Worm (Caenorhabditis elegans): Measurements from ENCODE around the gene T28C12.2.

Gene T28C12.2

DNA sequence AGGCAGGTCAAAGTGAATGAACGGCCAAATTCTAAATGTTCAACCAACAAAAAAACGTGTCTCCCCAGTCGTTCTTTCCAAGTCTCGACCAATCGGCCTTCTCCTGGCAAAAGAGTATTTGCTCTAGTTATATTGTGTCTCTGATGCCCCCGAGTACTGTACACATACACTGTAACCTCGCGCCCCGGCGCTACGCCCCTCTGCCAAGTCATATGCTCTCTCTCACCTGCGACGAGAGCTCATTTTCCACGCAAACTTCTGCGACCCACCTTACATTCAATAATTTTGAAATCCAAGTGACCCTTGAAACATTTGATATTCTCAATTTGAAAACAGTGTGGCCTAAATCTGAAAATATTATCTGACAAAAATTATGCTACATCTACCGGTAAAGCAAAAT lies 28.2 kb downstream of the T28C12.2 start:
- TF ChIP-seq M03D4.4 (tag; optimal IDR thresholded peaks at IDR 0.05) (no peak), sptf-1 (tag; optimal IDR thresholded peaks at IDR 0.05) (no peak), ceh-39 (tag; optimal IDR thresholded peaks at IDR 0.05) (no peak), drap-1 (GFP tag; optimal IDR thresholded peaks at IDR 0.05) (no peak), lin-32 (GFP tag; optimal IDR thresholded peaks at IDR 0.05) (no peak), elt-3 (tag; optimal IDR thresholded peaks at IDR 0.05) (no peak), snpc-4 (tag; optimal IDR thresholded peaks at IDR 0.05) (no peak), nhr-28 (tag; optimal IDR thresholded peaks at IDR 0.05) (no peak)

DNA sequence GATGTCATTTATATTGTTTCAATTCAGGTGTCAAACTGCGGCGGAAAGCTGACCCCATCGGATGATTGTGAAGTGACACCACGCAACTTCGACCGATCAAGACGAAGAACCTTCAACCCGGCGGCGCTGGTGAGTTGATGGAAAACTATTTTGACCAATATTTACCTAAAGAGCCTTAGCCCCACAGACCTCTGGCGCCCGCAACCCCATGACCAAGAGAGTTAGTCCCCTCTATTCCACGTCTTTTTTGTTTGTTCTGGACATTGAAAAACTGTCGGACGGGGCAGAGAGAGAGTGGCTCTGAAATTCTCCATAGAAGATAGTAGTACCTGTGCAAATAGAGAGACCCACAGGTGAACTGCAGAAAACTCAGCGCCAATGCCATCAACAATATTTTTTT lies 29.7 kb downstream of the T28C12.2 start:
- no peak for TF ChIP-seq blmp-1 (tag; optimal IDR thresholded peaks at IDR 0.05)
- no peak for TF ChIP-seq unc-39 (tag; optimal IDR thresholded peaks at IDR 0.05)
- TF ChIP-seq drap-1 (GFP tag; optimal IDR thresholded peaks at IDR 0.05), result no peak
- TF ChIP-seq elt-3 (tag; optimal IDR thresholded peaks at IDR 0.05), result no peak
- TF ChIP-seq nhr-237 (tag; optimal IDR thresholded peaks at IDR 0.05), result no peak
- TF ChIP-seq ceh-43 (GFP tag; optimal IDR thresholded peaks at IDR 0.05), result no peak
- TF ChIP-seq unc-62 (GFP tag; optimal IDR thresholded peaks at IDR 0.05), result no peak
- TF ChIP-seq flh-1 (GFP tag; optimal IDR thresholded peaks at IDR 0.05), result no peak
- TF ChIP-seq mls-2 (tag; optimal IDR thresholded peaks at IDR 0.05), result no peak
- no peak for TF ChIP-seq ceh-83 (GFP tag; optimal IDR thresholded peaks at IDR 0.05)
- TF ChIP-seq pha-4 (tag; optimal IDR thresholded peaks at IDR 0.05), result no peak
- no peak for TF ChIP-seq hlh-1 (tag; optimal IDR thresholded peaks at IDR 0.05)

DNA sequence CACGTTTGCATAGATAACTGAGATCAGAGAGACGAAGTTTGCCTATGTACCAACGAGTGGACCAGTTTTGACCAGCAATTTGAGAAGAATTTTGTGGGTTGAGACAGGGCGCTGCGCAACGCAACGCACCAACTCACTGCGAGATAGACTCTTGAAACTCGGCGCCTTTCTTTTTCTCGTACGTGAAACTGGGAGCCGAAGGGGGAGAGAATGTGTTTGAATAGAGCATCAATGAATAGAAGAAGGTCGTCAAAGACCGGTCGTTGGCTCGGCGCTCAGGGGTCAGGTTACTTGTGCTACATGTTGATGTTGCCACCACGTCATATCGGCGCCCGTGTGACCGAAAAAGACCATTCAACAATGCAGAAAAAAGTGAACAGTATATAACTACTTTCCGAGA lies 30.5 kb downstream of the T28C12.2 start:
- TF ChIP-seq lin-13 (tag; optimal IDR thresholded peaks at IDR 0.05) (no peak), hlh-1 (tag; optimal IDR thresholded peaks at IDR 0.05) (no peak)

DNA sequence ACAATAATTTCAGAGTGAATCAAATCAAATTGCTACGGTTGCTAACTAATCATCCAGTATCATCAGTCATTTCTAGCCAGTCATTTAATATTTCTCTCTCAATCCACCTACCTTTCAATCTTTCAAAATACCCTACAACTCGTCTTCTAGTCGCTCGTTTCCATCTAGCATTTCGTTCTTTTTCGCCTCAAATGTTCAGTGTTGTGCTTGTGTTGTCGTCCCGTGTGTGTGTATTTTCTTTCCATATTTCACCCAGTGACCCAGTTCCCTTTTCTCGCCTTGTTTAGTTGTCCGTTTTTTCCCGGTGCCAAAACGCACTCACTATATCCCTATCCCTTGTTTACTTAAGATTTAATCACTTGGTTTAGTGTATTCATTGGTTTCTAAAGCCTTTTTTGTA lies 32.7 kb downstream of the T28C12.2 start:
- TF ChIP-seq drap-1 (GFP tag; optimal IDR thresholded peaks at IDR 0.05) (no peak), pha-4 (tag; optimal IDR thresholded peaks at IDR 0.05) (no peak), nhr-2 (tag; optimal IDR thresholded peaks at IDR 0.05) (no peak), blmp-1 (tag; optimal IDR thresholded peaks at IDR 0.05) (no peak), ces-1 (GFP tag; optimal IDR thresholded peaks at IDR 0.05) (no peak), elt-3 (tag; optimal IDR thresholded peaks at IDR 0.05) (no peak), ceh-43 (GFP tag; optimal IDR thresholded peaks at IDR 0.05) (no peak), mls-2 (tag; optimal IDR thresholded peaks at IDR 0.05) (no peak), ztf-11 (tag; optimal IDR thresholded peaks at IDR 0.05) (no peak), zip-8 (tag; optimal IDR thresholded peaks at IDR 0.05) (no peak), bed-3 (GFP tag; optimal IDR thresholded peaks at IDR 0.05) (no peak), nhr-28 (tag; optimal IDR thresholded peaks at IDR 0.05) (no peak)

DNA sequence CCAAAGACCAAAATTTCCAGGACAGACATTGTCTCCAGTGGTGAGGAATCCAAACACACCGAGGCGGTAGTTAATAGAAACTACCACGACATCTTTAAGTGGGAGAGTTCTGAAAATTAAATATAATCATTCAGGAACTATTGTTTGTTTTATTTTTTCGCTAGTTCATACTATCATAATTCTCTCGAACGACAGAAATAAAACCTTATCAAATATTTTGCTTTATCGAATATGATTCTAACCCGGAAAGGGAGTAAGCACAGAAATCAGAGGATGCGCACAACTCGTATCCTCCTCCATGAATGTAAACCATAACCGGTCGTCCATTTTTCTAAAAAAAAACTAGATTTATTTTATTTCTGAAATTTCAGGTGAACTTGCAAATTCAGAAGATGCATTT lies 35.8 kb downstream of the T28C12.2 start:
- TF ChIP-seq unc-62 (GFP tag; optimal IDR thresholded peaks at IDR 0.05) (no peak), unc-120 (tag; optimal IDR thresholded peaks at IDR 0.05; ENCODE audit: poor library complexity, severe bottlenecking) (no peak), nhr-237 (tag; optimal IDR thresholded peaks at IDR 0.05) (no peak), ham-2 (GFP tag; optimal IDR thresholded peaks at IDR 0.05) (no peak), nhr-12 (tag; optimal IDR thresholded peaks at IDR 0.05) (no peak), ceh-83 (GFP tag; optimal IDR thresholded peaks at IDR 0.05) (no peak), tbx-8 (GFP tag; optimal IDR thresholded peaks at IDR 0.05) (no peak), pha-4 (tag; optimal IDR thresholded peaks at IDR 0.05) (no peak), lin-13 (tag; optimal IDR thresholded peaks at IDR 0.05) (no peak), sptf-1 (tag; optimal IDR thresholded peaks at IDR 0.05) (no peak), zip-8 (tag; optimal IDR thresholded peaks at IDR 0.05) (no peak), cnd-1 (tag; optimal IDR thresholded peaks at IDR 0.05) (no peak), unc-39 (tag; optimal IDR thresholded peaks at IDR 0.05) (no peak)

DNA sequence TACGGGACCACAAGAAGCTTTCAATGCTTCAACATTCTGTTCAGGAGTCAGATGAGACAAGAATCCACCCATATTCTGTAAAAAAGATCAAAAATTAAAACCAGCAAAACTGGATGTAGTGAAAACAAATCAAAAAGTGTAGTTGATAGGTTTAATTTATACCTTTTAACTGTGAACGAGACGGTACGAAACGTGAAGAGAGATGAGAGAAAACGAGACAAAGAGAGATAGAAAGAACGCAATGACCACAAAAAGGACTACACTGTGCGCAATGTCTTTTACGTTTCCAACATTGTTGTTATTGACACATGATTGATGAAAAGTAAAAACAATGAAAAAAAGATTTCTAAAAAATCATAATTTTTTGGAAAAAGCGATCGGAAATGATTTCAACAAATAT lies 36.6 kb downstream of the T28C12.2 start, which contains the start of gene cest-33:
TSS of gene cest-33 (minus strand) at position 75 of the 400 bp plus-strand sequence.
- TF ChIP-seq snpc-4 (tag; optimal IDR thresholded peaks at IDR 0.05) (no peak), nhr-12 (tag; optimal IDR thresholded peaks at IDR 0.05) (no peak), M03D4.4 (tag; optimal IDR thresholded peaks at IDR 0.05) (no peak), flh-1 (GFP tag; optimal IDR thresholded peaks at IDR 0.05) (no peak), nhr-2 (tag; optimal IDR thresholded peaks at IDR 0.05) (no peak), elt-1 (tag; optimal IDR thresholded peaks at IDR 0.05; ENCODE audit: borderline replicate concordance, insufficient read depth) (no peak), unc-120 (tag; optimal IDR thresholded peaks at IDR 0.05; ENCODE audit: poor library complexity, severe bottlenecking) (no peak), blmp-1 (tag; optimal IDR thresholded peaks at IDR 0.05) (no peak), ceh-83 (GFP tag; optimal IDR thresholded peaks at IDR 0.05) (no peak), ztf-11 (tag; optimal IDR thresholded peaks at IDR 0.05) (no peak), nhr-237 (tag; optimal IDR thresholded peaks at IDR 0.05) (no peak), mep-1 (tag; optimal IDR thresholded peaks at IDR 0.05) (no peak), ham-2 (GFP tag; optimal IDR thresholded peaks at IDR 0.05) (no peak), cnd-1 (tag; optimal IDR thresholded peaks at IDR 0.05) (no peak), hlh-1 (tag; optimal IDR thresholded peaks at IDR 0.05) (no peak), tbx-8 (GFP tag; optimal IDR thresholded peaks at IDR 0.05) (no peak), sem-2 (GFP tag; optimal IDR thresholded peaks at IDR 0.05) (no peak), pha-4 (tag; optimal IDR thresholded peaks at IDR 0.05) (no peak), nhr-76 (tag; optimal IDR thresholded peaks at IDR 0.05) (no peak), lin-13 (tag; optimal IDR thresholded peaks at IDR 0.05) (no peak)
